Fruit fly (Drosophila melanogaster) whole organism, embryonic: ENCODE results near the gene not.

Experiments
- Adf1 ChIP-seq: fragments of 200-800 bp; sonication (Bioruptor generic); IDR thresholded peaks from 2 replicates; pipeline ENCODE4 v1.3.6; 2022; ENCODE audit warnings: missing biosample characterization, missing genetic modification characterization
- Atf3 ChIP-seq: fragments of 200-800 bp; sonication (Bioruptor generic); optimal IDR thresholded peaks from 3 replicates; lab custom pipeline; 2016; ENCODE audit warnings: missing biosample characterization, missing genetic modification characterization
- CG11398 ChIP-seq: fragments of 200-800 bp; sonication (Bioruptor generic); optimal IDR thresholded peaks from 2 replicates; lab custom pipeline; 2016; ENCODE audit warnings: missing biosample characterization, missing genetic modification characterization
- CG11504 ChIP-seq: fragments of 200-800 bp; sonication (Bioruptor generic); optimal IDR thresholded peaks from 3 replicates; lab custom pipeline; 2019; ENCODE audit warnings: missing biosample characterization, mild to moderate bottlenecking, missing genetic modification characterization, moderate library complexity
- CG14710 ChIP-seq: fragments of 200-800 bp; sonication (Bioruptor generic); optimal IDR thresholded peaks from 3 replicates; lab custom pipeline; 2019; ENCODE audit warnings: missing biosample characterization, mild to moderate bottlenecking, missing genetic modification characterization, moderate library complexity
- CG1603 ChIP-seq: fragments of 200-800 bp; sonication (Bioruptor generic); optimal IDR thresholded peaks from 2 replicates; lab custom pipeline; 2019; ENCODE audit warnings: missing biosample characterization, mild to moderate bottlenecking, missing genetic modification characterization, moderate library complexity
- CG1647 ChIP-seq: fragments of 200-800 bp; sonication (Bioruptor generic); optimal IDR thresholded peaks from 3 replicates; lab custom pipeline; 2016; ENCODE audit warnings: missing biosample characterization, missing genetic modification characterization
- CG17328 ChIP-seq: fragments of 200-800 bp; sonication (Bioruptor generic); IDR thresholded peaks from 2 replicates; pipeline ENCODE4 v1.3.6; 2022; ENCODE audit warnings: missing biosample characterization, missing genetic modification characterization
- CG17802 ChIP-seq: fragments of 200-800 bp; sonication (Bioruptor generic); optimal IDR thresholded peaks from 2 replicates; lab custom pipeline; 2018; ENCODE audit warnings: missing biosample characterization, mild to moderate bottlenecking, missing genetic modification characterization, moderate library complexity
- CG17912 ChIP-seq: fragments of 200-800 bp; sonication (Bioruptor generic); optimal IDR thresholded peaks from 2 replicates; lab custom pipeline; 2018; ENCODE audit warnings: missing biosample characterization, mild to moderate bottlenecking, missing genetic modification characterization
- CG32532 ChIP-seq: fragments of 200-800 bp; sonication (Bioruptor generic); IDR thresholded peaks from 2 replicates; pipeline ENCODE4 v1.3.6; 2022; ENCODE audit warnings: missing biosample characterization, missing genetic modification characterization
- CG32772 ChIP-seq: fragments of 200-800 bp; sonication (Bioruptor generic); IDR thresholded peaks from 2 replicates; pipeline ENCODE4 v1.3.6; 2022; ENCODE audit warnings: missing biosample characterization, missing genetic modification characterization
- CG3995 ChIP-seq: fragments of 200-800 bp; sonication (Bioruptor generic); optimal IDR thresholded peaks from 3 replicates; lab custom pipeline; 2016; ENCODE audit warnings: missing biosample characterization, missing genetic modification characterization
- CG43689 ChIP-seq: fragments of 200-800 bp; sonication (Bioruptor generic); IDR thresholded peaks from 2 replicates; pipeline ENCODE4 v1.3.6; 2022; ENCODE audit warnings: missing biosample characterization, missing genetic modification characterization
- CG4730 ChIP-seq: fragments of 200-800 bp; sonication (Bioruptor generic); IDR thresholded peaks from 2 replicates; pipeline ENCODE4 v1.3.6; 2022; ENCODE audit warnings: missing biosample characterization, missing genetic modification characterization
- CG6272 ChIP-seq: fragments of 200-800 bp; sonication (Bioruptor generic); IDR thresholded peaks from 2 replicates; pipeline ENCODE4 v1.3.6; 2022; ENCODE audit warnings: missing biosample characterization, missing genetic modification characterization
- CG7963 ChIP-seq: fragments of 200-800 bp; sonication (Bioruptor generic); IDR thresholded peaks from 3 replicates; pipeline ENCODE4 v1.3.6; 2022; ENCODE audit warnings: missing biosample characterization, missing genetic modification characterization; ENCODE audit not compliant: partially characterized antibody
- CTCF ChIP-seq: fragments of 200-800 bp; sonication (Bioruptor generic); optimal IDR thresholded peaks from 2 replicates; lab custom pipeline; 2017; ENCODE audit warnings: missing biosample characterization, mild to moderate bottlenecking, missing genetic modification characterization, moderate library complexity
- D19A ChIP-seq: fragments of 200-800 bp; optimal IDR thresholded peaks from 3 replicates; lab custom pipeline; 2019; ENCODE audit warnings: missing biosample characterization, mild to moderate bottlenecking, missing genetic modification characterization, moderate library complexity
- Dfd ChIP-seq, 2 experiments: fragments of >200 bp; optimal IDR thresholded peaks; 2 replicates each; lab custom pipeline; 2017; ENCODE audit warnings: missing biosample characterization in 2 of 2, missing genetic modification characterization in 2 of 2
- Dip3 ChIP-seq: fragments of 200-800 bp; sonication (Bioruptor generic); optimal IDR thresholded peaks from 3 replicates; lab custom pipeline; 2016; ENCODE audit warnings: missing biosample characterization, missing genetic modification characterization
- Dll ChIP-seq: fragments of 200-800 bp; sonication (Bioruptor generic); IDR thresholded peaks from 4 replicates; pipeline ENCODE4 v1.3.6; 2022; ENCODE audit warnings: missing biosample characterization, missing genetic modification characterization; ENCODE audit not compliant: partially characterized antibody
- Fer2 ChIP-seq: fragments of 200-800 bp; sonication (Bioruptor generic); optimal IDR thresholded peaks from 2 replicates; lab custom pipeline; 2018; ENCODE audit warnings: missing biosample characterization, mild to moderate bottlenecking, missing genetic modification characterization, moderate library complexity
- Hey ChIP-seq: fragments of 200-800 bp; sonication (Bioruptor generic); optimal IDR thresholded peaks from 3 replicates; lab custom pipeline; 2018; ENCODE audit warnings: missing biosample characterization, mild to moderate bottlenecking, missing genetic modification characterization
- Hr51 ChIP-seq, 2 experiments: fragments of 200-800 bp; sonication (Bioruptor generic); optimal IDR thresholded peaks; 2 replicates in 1 of 2; 3 replicates in 1 of 2; lab custom pipeline; 2016 to 2018; ENCODE audit warnings: missing biosample characterization in 2 of 2, missing genetic modification characterization in 2 of 2, mild to moderate bottlenecking in 1 of 2, moderate library complexity in 1 of 2
- Hr78 ChIP-seq, 2 experiments: fragments of 200-800 bp in 1 of 2; fragments of >200 bp in 1 of 2; sonication (Bioruptor generic) in 1 of 2; optimal IDR thresholded peaks; 2 replicates each; lab custom pipeline; 2017 to 2019; ENCODE audit warnings: missing biosample characterization in 2 of 2, missing genetic modification characterization in 2 of 2, mild to moderate bottlenecking in 1 of 2, moderate library complexity in 1 of 2
- NfI ChIP-seq: fragments of 200-800 bp; sonication (Bioruptor generic); optimal IDR thresholded peaks from 3 replicates; lab custom pipeline; 2018; ENCODE audit warnings: missing biosample characterization, mild to moderate bottlenecking, missing genetic modification characterization, moderate library complexity
- Rfx ChIP-seq: fragments of 200-800 bp; sonication (Bioruptor generic); IDR thresholded peaks from 2 replicates; pipeline ENCODE4 v1.3.6; 2022; ENCODE audit warnings: missing biosample characterization, missing genetic modification characterization
- Six4 ChIP-seq: fragments of 200-800 bp; sonication (Bioruptor generic); optimal IDR thresholded peaks from 2 replicates; lab custom pipeline; 2016; ENCODE audit warnings: missing biosample characterization, missing genetic modification characterization
- Spps ChIP-seq: fragments of 200-800 bp; sonication (Bioruptor generic); optimal IDR thresholded peaks from 2 replicates; lab custom pipeline; 2018; ENCODE audit warnings: missing biosample characterization, mild to moderate bottlenecking, missing genetic modification characterization
- bbx ChIP-seq: fragments of 200-800 bp; sonication (Bioruptor generic); IDR thresholded peaks from 2 replicates; pipeline ENCODE4 v1.3.6; 2022; ENCODE audit warnings: missing biosample characterization, missing genetic modification characterization; ENCODE audit not compliant: partially characterized antibody
- chinmo ChIP-seq: fragments of 200-800 bp; sonication (Bioruptor generic); IDR thresholded peaks from 4 replicates; pipeline ENCODE4 v1.3.6; 2022; ENCODE audit warnings: missing biosample characterization, missing genetic modification characterization; ENCODE audit not compliant: partially characterized antibody
- crol ChIP-seq: fragments of 200-800 bp; sonication (Bioruptor generic); IDR thresholded peaks from 2 replicates; pipeline ENCODE4 v1.3.6; 2022; ENCODE audit warnings: missing biosample characterization, missing genetic modification characterization
- dimm ChIP-seq: fragments of 200-800 bp; sonication (Bioruptor generic); IDR thresholded peaks from 2 replicates; pipeline ENCODE4 v1.3.6; 2022; ENCODE audit warnings: missing biosample characterization, missing genetic modification characterization
- ewg ChIP-seq: fragments of 200-800 bp; sonication (Bioruptor generic); optimal IDR thresholded peaks from 3 replicates; lab custom pipeline; 2017; ENCODE audit warnings: mild to moderate bottlenecking, missing biosample characterization, missing genetic modification reagents, missing genetic modification characterization
- exex ChIP-seq: fragments of 200-800 bp; sonication (Bioruptor generic); optimal IDR thresholded peaks from 4 replicates; lab custom pipeline; 2018; ENCODE audit warnings: missing biosample characterization, mild to moderate bottlenecking, missing genetic modification characterization, moderate library complexity
- lola ChIP-seq, 3 experiments: fragments of >200 bp in 2 of 3; fragments of 200-800 bp in 1 of 3; sonication (Bioruptor generic) in 1 of 3; optimal IDR thresholded peaks; 2 replicates each; lab custom pipeline; 2017 to 2019; ENCODE audit warnings: missing biosample characterization in 3 of 3, missing genetic modification characterization in 3 of 3, mild to moderate bottlenecking in 1 of 3, moderate library complexity in 1 of 3
- nerfin-2 ChIP-seq: fragments of 200-800 bp; sonication (Bioruptor generic); IDR thresholded peaks from 2 replicates; pipeline ENCODE4 v1.3.6; 2022; ENCODE audit warnings: missing biosample characterization, missing genetic modification characterization; ENCODE audit not compliant: partially characterized antibody
- pan ChIP-seq, 4 experiments: fragments of >200 bp in 3 of 4; fragments of 200-800 bp in 1 of 4; sonication (Bioruptor generic) in 1 of 4; optimal IDR thresholded peaks in 3 of 4; IDR thresholded peaks in 1 of 4; 2 replicates each; pipeline versions ENCODE4 v1.3.6 to Lab custom; 2017 to 2022; ENCODE audit warnings: missing biosample characterization in 2 of 4, missing genetic modification characterization in 2 of 4, mixed read lengths in 1 of 4
- pum ChIP-seq: fragments of 200-800 bp; sonication (Bioruptor generic); optimal IDR thresholded peaks from 2 replicates; lab custom pipeline; 2016; ENCODE audit warnings: missing biosample characterization, missing genetic modification characterization
- ro ChIP-seq: fragments of 200-800 bp; sonication (Bioruptor generic); IDR thresholded peaks from 2 replicates; pipeline ENCODE4 v1.3.6; 2022; ENCODE audit warnings: missing biosample characterization, missing genetic modification characterization
- ssp ChIP-seq: fragments of 200-800 bp; sonication (Bioruptor generic); IDR thresholded peaks from 2 replicates; pipeline ENCODE4 v1.3.6; 2022; ENCODE audit warnings: missing biosample characterization, missing genetic modification characterization
- tap ChIP-seq: fragments of 200-800 bp; optimal IDR thresholded peaks from 3 replicates; lab custom pipeline; 2019; ENCODE audit warnings: missing biosample characterization, mild to moderate bottlenecking, missing genetic modification characterization, moderate library complexity

not gene

dm6 chr3L:18620988-18621734 lies 768 bp downstream of the not start (continued):
- TF ChIP-seq Hr78 (GFP tag; optimal IDR thresholded peaks at IDR 0.05; lab: Kevin White, UChicago) = peak in 1 of 2 experiments; percentile 98
- peak; percentile 59 for TF ChIP-seq D19A (tag; lab: Kevin White, UChicago)
- no peak for TF ChIP-seq dimm (GFP tag; lab: Robert Waterston, UW)
- TF ChIP-seq ssp (GFP tag; lab: Robert Waterston, UW) = peak; percentile 55
- TF ChIP-seq CG6272 (GFP tag; lab: Robert Waterston, UW) = no peak
- peak; percentile 55 for TF ChIP-seq Atf3
- TF ChIP-seq CG43689 (GFP tag; lab: Robert Waterston, UW) = no peak
- peak; percentile 31 for TF ChIP-seq ewg (GFP tag; lab: Kevin White, UChicago)
- TF ChIP-seq NfI (GFP tag; lab: Kevin White, UChicago) = peak; percentile 38
- TF ChIP-seq Dll (GFP tag; lab: Robert Waterston, UW) = peak; percentile 82
- TF ChIP-seq lola (GFP tag; optimal IDR thresholded peaks at IDR 0.05; lab: Kevin White, UChicago) = peak in 1 of 3 experiments; percentile 35
- TF ChIP-seq Rfx (GFP tag; lab: Robert Waterston, UW) = peak; percentile 70
- TF ChIP-seq chinmo = peak; percentile 79; the same call in 3 of the 4 replicates
- peak; percentile 100 for TF ChIP-seq Adf1
- no peak for TF ChIP-seq Hey (tag; lab: Kevin White, UChicago)
- no peak for TF ChIP-seq CG17912
- TF ChIP-seq CG4730 (GFP tag; lab: Robert Waterston, UW) = no peak
- TF ChIP-seq Hr51 (GFP tag; optimal IDR thresholded peaks at IDR 0.05; lab: Kevin White, UChicago) = peak in 1 of 2 experiments; percentile 51
- peak; percentile 79 for TF ChIP-seq bbx (GFP tag; lab: Robert Waterston, UW)
- peak; percentile 14 for TF ChIP-seq pum (GFP tag; lab: Kevin White, UChicago)
- peak; percentile 47 for TF ChIP-seq CG14710
- peak; percentile 14 for TF ChIP-seq CG17802
- peak in 1 of 2 experiments; percentile 47 for TF ChIP-seq pan (optimal IDR thresholded peaks at IDR 0.05; lab: Kevin White, UChicago)
- peak in 1 of 2 experiments; percentile 46 for TF ChIP-seq pan (GFP tag; optimal IDR thresholded peaks at IDR 0.05 in 1 of 2, IDR thresholded peaks at IDR 0.05 in 1 of 2)
- no peak for TF ChIP-seq Six4
- TF ChIP-seq CG7963 = peak; percentile 39; the same call in 1 of the 3 replicates
- TF ChIP-seq Dip3 (GFP tag; lab: Kevin White, UChicago) = peak; percentile 20
- TF ChIP-seq Dfd (GFP tag; optimal IDR thresholded peaks at IDR 0.05; lab: Kevin White, UChicago) = no peak
- no peak for TF ChIP-seq exex
- TF ChIP-seq CG32772 = no peak
- TF ChIP-seq ro = no peak
- peak; percentile 46 for TF ChIP-seq CG11504
- TF ChIP-seq CG32532 (GFP tag; lab: Robert Waterston, UW) = peak; percentile 69
- no peak for TF ChIP-seq CG1647 (GFP tag; lab: Kevin White, UChicago)
- TF ChIP-seq CG17328 = peak; percentile 50; the same call in 1 of the 2 replicates
- TF ChIP-seq CG11398 = peak; percentile 4
- TF ChIP-seq nerfin-2 (GFP tag; lab: Robert Waterston, UW) = no peak
- no peak for TF ChIP-seq crol (GFP tag; lab: Robert Waterston, UW)
- peak; percentile 28 for TF ChIP-seq Spps (tag; lab: Kevin White, UChicago)
- TF ChIP-seq CTCF = no peak
- peak; percentile 47 for TF ChIP-seq tap (tag; lab: Kevin White, UChicago)
- TF ChIP-seq Fer2 = no peak
- TF ChIP-seq CG1603 (tag; lab: Kevin White, UChicago) = peak; percentile 44
- peak; percentile 90 for TF ChIP-seq CG3995
